Worm (Caenorhabditis elegans): ENCODE measurements around the gene oig-3.

oig-3 gene

ce11 chrV:14696604-14697307, 32.7 kb upstream of the oig-3 start, which contains the start of gene unc-112 (continued):
- TF ChIP-seq mdt-29 (GFP tag; IDR thresholded peaks at IDR 0.05): no peak
- no peak for TF ChIP-seq daf-19 (GFP tag; conservative IDR thresholded peaks at IDR 0.05)
- no peak for TF ChIP-seq nhr-102 (tag; optimal IDR thresholded peaks at IDR 0.05)
- TF ChIP-seq mes-2 (tag; optimal IDR thresholded peaks at IDR 0.05; ENCODE audit: poor library complexity, severe bottlenecking): peak; percentile 61
- no peak for TF ChIP-seq ZK546.5 (tag; optimal IDR thresholded peaks at IDR 0.05)
- TF ChIP-seq lin-1 (GFP tag; IDR thresholded peaks at IDR 0.05): peak; percentile 54; the same call in 1 of the 2 replicates
- TF ChIP-seq daf-8 (GFP tag; IDR thresholded peaks at IDR 0.05): no peak
- TF ChIP-seq ceh-82 (tag; optimal IDR thresholded peaks at IDR 0.05): no peak
- peak; percentile 50 for TF ChIP-seq F10B5.3 (tag; optimal IDR thresholded peaks at IDR 0.05)
- peak; percentile 69 for TF ChIP-seq rbr-2 (tag; optimal IDR thresholded peaks at IDR 0.05)
- TF ChIP-seq duxl-1 (tag; optimal IDR thresholded peaks at IDR 0.05; ENCODE audit: poor library complexity): peak; percentile 43
- TF ChIP-seq daf-12 (tag; optimal IDR thresholded peaks at IDR 0.05): no peak
- TF ChIP-seq mxl-2 (GFP tag; conservative IDR thresholded peaks at IDR 0.05): no peak
- TF ChIP-seq nhr-76 (tag; optimal IDR thresholded peaks at IDR 0.05): no peak
- TF ChIP-seq nhr-77 (tag; optimal IDR thresholded peaks at IDR 0.05): peak; percentile 54
- TF ChIP-seq ceh-28 (tag; optimal IDR thresholded peaks at IDR 0.05): no peak
- TF ChIP-seq arid-1 (GFP tag; conservative IDR thresholded peaks at IDR 0.05): 0 out of 2 replicates have a peak, but pooled peaks have one; percentile 19
- TF ChIP-seq T20F7.1 (GFP tag; optimal IDR thresholded peaks at IDR 0.05): no peak
- no peak for TF ChIP-seq skn-1 (tag; optimal IDR thresholded peaks at IDR 0.05)
- peak; percentile 14 for TF ChIP-seq gei-8 (GFP tag; optimal IDR thresholded peaks at IDR 0.05)
- no peak for TF ChIP-seq Y105C5A.15 (GFP tag; IDR thresholded peaks at IDR 0.05)
- TF ChIP-seq tra-1 (GFP tag; IDR thresholded peaks at IDR 0.05): no peak
- no peak for TF ChIP-seq vab-7 (GFP tag; IDR thresholded peaks at IDR 0.05)
- TF ChIP-seq zfp-3 (GFP tag; conservative IDR thresholded peaks at IDR 0.05): no peak
- no peak for TF ChIP-seq lin-15B (tag; optimal IDR thresholded peaks at IDR 0.05)
- no peak for TF ChIP-seq unc-130 (GFP tag; optimal IDR thresholded peaks at IDR 0.05)
- no peak for TF ChIP-seq Y75B8A.6 (GFP tag; IDR thresholded peaks at IDR 0.05)
- no peak for TF ChIP-seq nhr-10 (tag; optimal IDR thresholded peaks at IDR 0.05)
- TF ChIP-seq nhr-28 (tag; optimal IDR thresholded peaks at IDR 0.05): peak; percentile 90
- TF ChIP-seq lir-3 (tag; optimal IDR thresholded peaks at IDR 0.05): no peak
- peak; percentile 98 for TF ChIP-seq nhr-6 (tag; optimal IDR thresholded peaks at IDR 0.05)
- no peak for TF ChIP-seq saeg-2 (GFP tag; IDR thresholded peaks at IDR 0.05)
- TF ChIP-seq snpc-4 (tag; optimal IDR thresholded peaks at IDR 0.05): no peak
- no peak for TF ChIP-seq dmd-8 (GFP tag; IDR thresholded peaks at IDR 0.05)
- peak; percentile 45 for TF ChIP-seq jun-1 (tag; optimal IDR thresholded peaks at IDR 0.05)
- TF ChIP-seq nhr-111 (GFP tag; optimal IDR thresholded peaks at IDR 0.05): no peak
- TF ChIP-seq madf-9 (GFP tag; conservative IDR thresholded peaks at IDR 0.05): no peak
- peak; percentile 51 for TF ChIP-seq dpl-1 (GFP tag; optimal IDR thresholded peaks at IDR 0.05)
- TF ChIP-seq ceh-62 (tag; optimal IDR thresholded peaks at IDR 0.05): no peak
- no peak for TF ChIP-seq ceh-44 (GFP tag; IDR thresholded peaks at IDR 0.05)
- TF ChIP-seq lin-29 (GFP tag; IDR thresholded peaks at IDR 0.05): no peak
- TF ChIP-seq nhr-42 (GFP tag; IDR thresholded peaks at IDR 0.05): no peak
- TF ChIP-seq ceh-32 (tag; optimal IDR thresholded peaks at IDR 0.05; ENCODE audit: poor library complexity): no peak
- TF ChIP-seq nhr-237 (tag; optimal IDR thresholded peaks at IDR 0.05): no peak
- no peak for TF ChIP-seq lin-39 (tag; optimal IDR thresholded peaks at IDR 0.05)
- peak; percentile 94 for TF ChIP-seq mep-1 (tag; optimal IDR thresholded peaks at IDR 0.05)
- no peak for TF ChIP-seq zip-2 (tag; optimal IDR thresholded peaks at IDR 0.05)
- no peak for TF ChIP-seq R02D3.7 (tag; optimal IDR thresholded peaks at IDR 0.05)
- no peak for TF ChIP-seq fkh-10 (GFP tag; optimal IDR thresholded peaks at IDR 0.05)
- TF ChIP-seq zfp-2 (tag; optimal IDR thresholded peaks at IDR 0.05): no peak
- no peak for TF ChIP-seq F49E8.2 (tag; optimal IDR thresholded peaks at IDR 0.05; ENCODE audit: borderline replicate concordance)
- TF ChIP-seq spr-1 (tag; optimal IDR thresholded peaks at IDR 0.05): peak; percentile 53

All from whole organism, L4 larva.